Fruit fly (Drosophila melanogaster): ENCODE results near the gene BckdhA.
A peak's percentile ranks its signal among the peaks of the same experiment; 100 is the strongest.

The BckdhA gene

dm6 chr3R:9561121-9561520 is 5.5 kb downstream of the BckdhA start:
- TF ChIP-seq Myc (optimal IDR thresholded peaks at IDR 0.05) (no peak), insv (optimal IDR thresholded peaks at IDR 0.05) (no peak), h (optimal IDR thresholded peaks at IDR 0.05) (no peak), psq (optimal IDR thresholded peaks at IDR 0.05) (no peak), ttk (optimal IDR thresholded peaks at IDR 0.05) (no peak), Sin3A (optimal IDR thresholded peaks at IDR 0.05) (no peak)

- TF ChIP-seq Sin3A (optimal IDR thresholded peaks at IDR 0.05) (peak; percentile 6), insv (optimal IDR thresholded peaks at IDR 0.05) (no peak)
Observed at dm6 chr3R:9563240-9563992, 7.8 kb downstream of the BckdhA start, which contains the start of the genes CG9393 and Vps45. TSS of gene CG9393 (minus strand) at chr3R:9563673. TSS of gene Vps45 (plus strand) at chr3R:9563924.

- TF ChIP-seq h (optimal IDR thresholded peaks at IDR 0.05) (no peak), ttk (optimal IDR thresholded peaks at IDR 0.05) (no peak)
Observed at dm6 chr3R:9565895-9566294, 10.3 kb downstream of the BckdhA start, which contains the start of gene CG16789. TSS of gene CG16789 (plus strand) at chr3R:9566195.

dm6 chr3R:9570114-9570513 is 14.5 kb downstream of the BckdhA start, which contains the start of gene CG16790:
TSS of gene CG16790 (minus strand) at chr3R:9570214.
- no peak for TF ChIP-seq Sin3A (optimal IDR thresholded peaks at IDR 0.05)
- no peak for TF ChIP-seq Myc (optimal IDR thresholded peaks at IDR 0.05)
- TF ChIP-seq psq (optimal IDR thresholded peaks at IDR 0.05) = no peak
- TF ChIP-seq h (optimal IDR thresholded peaks at IDR 0.05) = no peak
- no peak for TF ChIP-seq ttk (optimal IDR thresholded peaks at IDR 0.05)
- TF ChIP-seq insv (optimal IDR thresholded peaks at IDR 0.05) = no peak

- TF ChIP-seq ttk (optimal IDR thresholded peaks at IDR 0.05) = no peak
- TF ChIP-seq Myc (optimal IDR thresholded peaks at IDR 0.05) = no peak
- TF ChIP-seq Sin3A (optimal IDR thresholded peaks at IDR 0.05) = no peak
- no peak for TF ChIP-seq insv (optimal IDR thresholded peaks at IDR 0.05)
- TF ChIP-seq psq (optimal IDR thresholded peaks at IDR 0.05) = no peak
- no peak for TF ChIP-seq h (optimal IDR thresholded peaks at IDR 0.05)
Observed at dm6 chr3R:9570657-9571056, 15.1 kb downstream of the BckdhA start.

- TF ChIP-seq psq (optimal IDR thresholded peaks at IDR 0.05) (no peak), h (optimal IDR thresholded peaks at IDR 0.05) (no peak), insv (optimal IDR thresholded peaks at IDR 0.05) (no peak), Sin3A (optimal IDR thresholded peaks at IDR 0.05) (no peak)
Observed at dm6 chr3R:9571523-9571922, 15.9 kb downstream of the BckdhA start, which contains the start of gene CG9396. TSS of gene CG9396 (minus strand) at chr3R:9571623.

- TF ChIP-seq insv (optimal IDR thresholded peaks at IDR 0.05) = no peak
- no peak for TF ChIP-seq Sin3A (optimal IDR thresholded peaks at IDR 0.05)
- no peak for TF ChIP-seq psq (optimal IDR thresholded peaks at IDR 0.05)
- no peak for TF ChIP-seq Myc (optimal IDR thresholded peaks at IDR 0.05)
- no peak for TF ChIP-seq ttk (optimal IDR thresholded peaks at IDR 0.05)
Observed at dm6 chr3R:9572929-9573811, 17.6 kb downstream of the BckdhA start.

dm6 chr3R:9573812-9574587 is 18.4 kb downstream of the BckdhA start, which contains the start of gene CG9399:
TSS of gene CG9399 (minus strand) at chr3R:9574211.
- TF ChIP-seq ttk (optimal IDR thresholded peaks at IDR 0.05) = no peak
- TF ChIP-seq psq (optimal IDR thresholded peaks at IDR 0.05) = no peak
- no peak for TF ChIP-seq insv (optimal IDR thresholded peaks at IDR 0.05)
- TF ChIP-seq h (optimal IDR thresholded peaks at IDR 0.05) = no peak

dm6 chr3R:9577382-9578137 is 22.0 kb downstream of the BckdhA start, which contains the start of the genes Kap-alpha3 and Son:
TSS of gene Kap-alpha3 (minus strand) at chr3R:9577733.
TSS of gene Son (plus strand) at chr3R:9578042.
- TF ChIP-seq ttk (optimal IDR thresholded peaks at IDR 0.05) (no peak), Sin3A (optimal IDR thresholded peaks at IDR 0.05) (no peak), h (optimal IDR thresholded peaks at IDR 0.05) (no peak), psq (optimal IDR thresholded peaks at IDR 0.05) (no peak), Myc (optimal IDR thresholded peaks at IDR 0.05) (no peak), insv (optimal IDR thresholded peaks at IDR 0.05) (no peak)

- no peak for TF ChIP-seq insv (optimal IDR thresholded peaks at IDR 0.05)
- TF ChIP-seq ttk (optimal IDR thresholded peaks at IDR 0.05) = no peak
- TF ChIP-seq psq (optimal IDR thresholded peaks at IDR 0.05) = no peak
- no peak for TF ChIP-seq Myc (optimal IDR thresholded peaks at IDR 0.05)
- no peak for TF ChIP-seq h (optimal IDR thresholded peaks at IDR 0.05)
- TF ChIP-seq Sin3A (optimal IDR thresholded peaks at IDR 0.05) = no peak
Observed at dm6 chr3R:9581089-9581520, 25.5 kb downstream of the BckdhA start, which contains the start of gene CG8301. TSS of gene CG8301 (plus strand) at chr3R:9581306.

dm6 chr3R:9581973-9582372 is 26.4 kb downstream of the BckdhA start:
- no peak for TF ChIP-seq h (optimal IDR thresholded peaks at IDR 0.05)
- TF ChIP-seq insv (optimal IDR thresholded peaks at IDR 0.05) = no peak
- TF ChIP-seq Sin3A (optimal IDR thresholded peaks at IDR 0.05) = no peak
- TF ChIP-seq ttk (optimal IDR thresholded peaks at IDR 0.05) = no peak
- TF ChIP-seq psq (optimal IDR thresholded peaks at IDR 0.05) = no peak
- no peak for TF ChIP-seq Myc (optimal IDR thresholded peaks at IDR 0.05)

Measured in Kc167 (cell line).